Fruit fly (Drosophila melanogaster) whole organism, embryonic: ENCODE data around the gene CG46308.

Source experiments
- Asciz ChIP-seq: fragments of 200-800 bp; sonication (Bioruptor generic); optimal IDR thresholded peaks from 2 replicates; lab custom pipeline; 2017; ENCODE audit warnings: missing biosample characterization, mild to moderate bottlenecking, missing genetic modification characterization, missing genetic modification reagents
- Atf6 ChIP-seq: fragments of 200-800 bp; sonication (Bioruptor generic); IDR thresholded peaks from 2 replicates; pipeline ENCODE4 v1.3.6; 2022; ENCODE audit warnings: missing biosample characterization, missing genetic modification characterization
- CG14667 ChIP-seq: fragments of 200-800 bp; sonication (Bioruptor generic); IDR thresholded peaks from 2 replicates; pipeline ENCODE4 v1.3.6; 2022; ENCODE audit warnings: missing biosample characterization, missing genetic modification characterization
- CG17802 ChIP-seq: fragments of 200-800 bp; sonication (Bioruptor generic); optimal IDR thresholded peaks from 2 replicates; lab custom pipeline; 2018; ENCODE audit warnings: missing biosample characterization, mild to moderate bottlenecking, missing genetic modification characterization, moderate library complexity
- CG3838 ChIP-seq: fragments of 200-800 bp; sonication (Bioruptor generic); optimal IDR thresholded peaks from 3 replicates; lab custom pipeline; 2016; ENCODE audit warnings: missing biosample characterization, missing genetic modification characterization
- CkIIα-i1 ChIP-seq: fragments of 200-800 bp; sonication (Bioruptor generic); IDR thresholded peaks from 2 replicates; pipeline ENCODE4 v1.3.6; 2022; ENCODE audit warnings: missing biosample characterization, missing genetic modification characterization
- HmgD ChIP-seq: fragments of 200-800 bp; sonication (Bioruptor generic); optimal IDR thresholded peaks from 3 replicates; lab custom pipeline; 2016; ENCODE audit warnings: missing biosample characterization, missing genetic modification characterization
- Hmx ChIP-seq: fragments of 200-800 bp; sonication (Bioruptor generic); optimal IDR thresholded peaks from 2 replicates; lab custom pipeline; 2016; ENCODE audit warnings: missing biosample characterization, missing genetic modification characterization
- lov ChIP-seq, 2 experiments: fragments of 200-800 bp in 1 of 2; fragments of >200 bp in 1 of 2; sonication (Bioruptor generic) in 1 of 2; IDR thresholded peaks in 1 of 2; optimal IDR thresholded peaks in 1 of 2; 2 replicates in 1 of 2; 3 replicates in 1 of 2; pipeline versions ENCODE4 v1.3.6 to Lab custom; 2017 to 2022; ENCODE audit warnings: missing biosample characterization in 1 of 2, missing genetic modification characterization in 1 of 2
- pan ChIP-seq, 4 experiments: fragments of >200 bp in 3 of 4; fragments of 200-800 bp in 1 of 4; sonication (Bioruptor generic) in 1 of 4; optimal IDR thresholded peaks in 3 of 4; IDR thresholded peaks in 1 of 4; 2 replicates each; pipeline versions ENCODE4 v1.3.6 to Lab custom; 2017 to 2022; ENCODE audit warnings: missing biosample characterization in 2 of 4, missing genetic modification characterization in 2 of 4, mixed read lengths in 1 of 4
- shn ChIP-seq: fragments of 200-800 bp; sonication (Bioruptor generic); optimal IDR thresholded peaks from 3 replicates; lab custom pipeline; 2016; ENCODE audit warnings: missing biosample characterization, missing genetic modification characterization
- stc ChIP-seq: fragments of 200-800 bp; sonication (Bioruptor generic); IDR thresholded peaks from 2 replicates; pipeline ENCODE4 v1.3.6; 2022; ENCODE audit warnings: missing biosample characterization, missing genetic modification characterization
- vnd ChIP-seq: fragments of 200-800 bp; sonication (Bioruptor generic); IDR thresholded peaks from 3 replicates; pipeline ENCODE4 v1.3.6; 2022; ENCODE audit warnings: missing biosample characterization, missing genetic modification characterization; ENCODE audit not compliant: partially characterized antibody

DNA sequence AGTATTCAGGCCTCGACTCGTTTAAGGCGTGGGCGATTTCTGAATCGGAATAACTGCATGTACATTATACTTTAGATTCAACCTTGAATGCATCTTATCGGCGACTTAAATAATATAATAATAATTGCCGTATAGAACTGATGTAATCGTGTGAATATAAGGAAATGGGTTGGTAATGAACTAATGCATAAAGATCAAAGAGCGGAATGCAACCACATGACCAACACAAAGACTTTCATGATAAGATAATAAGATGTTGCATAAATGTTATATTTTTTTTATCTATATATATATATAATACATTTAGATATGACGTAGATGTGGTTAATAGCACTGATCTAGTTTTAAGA lies 54.1 kb downstream of the CG46308 start:
- TF ChIP-seq shn (GFP tag; lab: Kevin White, UChicago), result no peak
- no peak for TF ChIP-seq CG3838 (GFP tag; lab: Kevin White, UChicago)
- no peak for TF ChIP-seq pan (optimal IDR thresholded peaks at IDR 0.05; lab: Kevin White, UChicago)
- TF ChIP-seq pan (GFP tag; optimal IDR thresholded peaks at IDR 0.05 in 1 of 2, IDR thresholded peaks at IDR 0.05 in 1 of 2), result no peak
- TF ChIP-seq Asciz (GFP tag; lab: Kevin White, UChicago), result no peak
- no peak for TF ChIP-seq vnd (GFP tag; lab: Robert Waterston, UW)
- TF ChIP-seq CkIIα-i1 (GFP tag; lab: Robert Waterston, UW), result no peak
- TF ChIP-seq lov (optimal IDR thresholded peaks at IDR 0.05; lab: Kevin White, UChicago), result no peak
- no peak for TF ChIP-seq lov (GFP tag; IDR thresholded peaks at IDR 0.05; lab: Robert Waterston, UW)
- TF ChIP-seq Atf6 (GFP tag; lab: Robert Waterston, UW), result no peak
- no peak for TF ChIP-seq CG17802 (tag; lab: Kevin White, UChicago)
- no peak for TF ChIP-seq CG14667
- TF ChIP-seq Hmx (GFP tag; lab: Kevin White, UChicago), result no peak
- TF ChIP-seq HmgD (GFP tag; lab: Kevin White, UChicago), result no peak
- TF ChIP-seq stc (GFP tag; lab: Robert Waterston, UW), result no peak
